Worm (Caenorhabditis elegans): ENCODE measurements around the gene EGAP1.5.

Gene EGAP1.5

DNA sequence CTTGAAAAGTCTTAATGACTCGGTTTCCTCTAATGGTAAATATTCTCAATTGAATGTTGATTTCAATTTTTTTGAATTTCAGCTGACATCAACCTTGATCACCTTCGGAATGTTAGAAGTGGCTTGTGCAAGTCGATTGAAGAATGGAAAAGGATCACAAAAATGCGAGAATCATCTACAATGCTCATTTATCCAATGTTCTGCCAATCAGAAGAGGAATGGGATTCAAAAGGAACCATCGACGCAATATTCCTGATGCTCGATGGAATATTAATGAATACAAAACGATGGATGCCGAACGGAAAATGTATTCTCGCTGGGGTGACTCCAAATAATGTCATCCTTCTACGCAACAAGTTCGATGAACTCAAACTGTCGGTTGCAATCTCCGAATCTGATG, 30.0 kb downstream of the EGAP1.5 start:
- TF ChIP-seq hmg-4 (GFP tag; optimal IDR thresholded peaks at IDR 0.05) (no peak), tra-4 (tag; optimal IDR thresholded peaks at IDR 0.05) (no peak), sea-1 (GFP tag; conservative IDR thresholded peaks at IDR 0.05) (no peak), F13C5.2 (tag; optimal IDR thresholded peaks at IDR 0.05) (no peak), ceh-36 (tag; optimal IDR thresholded peaks at IDR 0.05) (no peak), tbx-11 (GFP tag; IDR thresholded peaks at IDR 0.05) (no peak), ets-7 (tag; optimal IDR thresholded peaks at IDR 0.05) (no peak), flt-1 (GFP tag; IDR thresholded peaks at IDR 0.05) (no peak), aly-1 (tag; optimal IDR thresholded peaks at IDR 0.05) (no peak), ama-1 (optimal IDR thresholded peaks at IDR 0.05) (no peak), pes-1 (GFP tag; IDR thresholded peaks at IDR 0.05) (no peak), tbx-37 (GFP tag; conservative IDR thresholded peaks at IDR 0.05) (no peak), B0310.2 (tag; optimal IDR thresholded peaks at IDR 0.05) (no peak), scrt-1 (GFP tag; IDR thresholded peaks at IDR 0.05) (no peak), hmbx-1 (tag; optimal IDR thresholded peaks at IDR 0.05) (no peak), hnd-1 (tag; optimal IDR thresholded peaks at IDR 0.05) (no peak)

- no peak for TF ChIP-seq tbx-37 (GFP tag; conservative IDR thresholded peaks at IDR 0.05)
Observed at ce11 chrIII:5964058-5964632, 32.6 kb downstream of the EGAP1.5 start.

ce11 chrIII:5965368-5965767, 33.8 kb downstream of the EGAP1.5 start:
- no peak for TF ChIP-seq ceh-36 (tag; optimal IDR thresholded peaks at IDR 0.05)
- TF ChIP-seq aly-1 (tag; optimal IDR thresholded peaks at IDR 0.05): no peak
- TF ChIP-seq hnd-1 (tag; optimal IDR thresholded peaks at IDR 0.05): no peak

ce11 chrIII:5965839-5966463, 34.4 kb downstream of the EGAP1.5 start, which contains the start of gene dct-6:
Gene dct-6, plus strand, starts transcription at chrIII:5966413.
- no peak for TF ChIP-seq hnd-1 (tag; optimal IDR thresholded peaks at IDR 0.05)
- TF ChIP-seq pes-1 (GFP tag; IDR thresholded peaks at IDR 0.05): no peak
- TF ChIP-seq tra-4 (tag; optimal IDR thresholded peaks at IDR 0.05): no peak
- TF ChIP-seq aly-1 (tag; optimal IDR thresholded peaks at IDR 0.05): no peak
- TF ChIP-seq ceh-13 (GFP tag; optimal IDR thresholded peaks at IDR 0.05): no peak
- no peak for TF ChIP-seq hmg-4 (GFP tag; optimal IDR thresholded peaks at IDR 0.05)
- TF ChIP-seq tbx-11 (GFP tag; IDR thresholded peaks at IDR 0.05): no peak
- no peak for TF ChIP-seq scrt-1 (GFP tag; IDR thresholded peaks at IDR 0.05)
- TF ChIP-seq sea-1 (GFP tag; conservative IDR thresholded peaks at IDR 0.05): no peak
- no peak for TF ChIP-seq hmbx-1 (tag; optimal IDR thresholded peaks at IDR 0.05)
- no peak for TF ChIP-seq ceh-36 (tag; optimal IDR thresholded peaks at IDR 0.05)
- TF ChIP-seq tbx-37 (GFP tag; conservative IDR thresholded peaks at IDR 0.05): no peak
- TF ChIP-seq B0310.2 (tag; optimal IDR thresholded peaks at IDR 0.05): no peak
- TF ChIP-seq ets-7 (tag; optimal IDR thresholded peaks at IDR 0.05): no peak
- TF ChIP-seq flt-1 (GFP tag; IDR thresholded peaks at IDR 0.05): no peak
- no peak for TF ChIP-seq F13C5.2 (tag; optimal IDR thresholded peaks at IDR 0.05)
- no peak for TF ChIP-seq ama-1 (optimal IDR thresholded peaks at IDR 0.05)

DNA sequence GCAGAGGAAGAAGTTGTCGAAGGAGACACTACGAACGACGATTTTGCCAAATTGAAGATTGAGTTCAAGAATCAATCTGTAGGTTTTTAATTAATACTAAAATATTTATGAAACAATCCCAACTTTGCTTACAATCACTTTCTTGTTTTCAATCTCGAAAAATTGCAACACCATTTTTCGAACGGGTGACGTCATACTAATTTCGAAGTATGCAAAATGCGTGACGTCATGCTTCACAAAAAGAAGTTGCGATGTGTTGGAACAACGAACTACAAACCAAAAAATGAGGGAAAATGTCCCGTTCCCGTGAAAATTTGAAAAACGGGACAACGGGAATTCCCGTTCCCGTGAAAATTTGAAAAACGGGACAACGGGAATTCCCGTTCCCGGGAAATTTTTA, 36.1 kb downstream of the EGAP1.5 start:
- TF ChIP-seq F13C5.2 (tag; optimal IDR thresholded peaks at IDR 0.05): no peak

DNA sequence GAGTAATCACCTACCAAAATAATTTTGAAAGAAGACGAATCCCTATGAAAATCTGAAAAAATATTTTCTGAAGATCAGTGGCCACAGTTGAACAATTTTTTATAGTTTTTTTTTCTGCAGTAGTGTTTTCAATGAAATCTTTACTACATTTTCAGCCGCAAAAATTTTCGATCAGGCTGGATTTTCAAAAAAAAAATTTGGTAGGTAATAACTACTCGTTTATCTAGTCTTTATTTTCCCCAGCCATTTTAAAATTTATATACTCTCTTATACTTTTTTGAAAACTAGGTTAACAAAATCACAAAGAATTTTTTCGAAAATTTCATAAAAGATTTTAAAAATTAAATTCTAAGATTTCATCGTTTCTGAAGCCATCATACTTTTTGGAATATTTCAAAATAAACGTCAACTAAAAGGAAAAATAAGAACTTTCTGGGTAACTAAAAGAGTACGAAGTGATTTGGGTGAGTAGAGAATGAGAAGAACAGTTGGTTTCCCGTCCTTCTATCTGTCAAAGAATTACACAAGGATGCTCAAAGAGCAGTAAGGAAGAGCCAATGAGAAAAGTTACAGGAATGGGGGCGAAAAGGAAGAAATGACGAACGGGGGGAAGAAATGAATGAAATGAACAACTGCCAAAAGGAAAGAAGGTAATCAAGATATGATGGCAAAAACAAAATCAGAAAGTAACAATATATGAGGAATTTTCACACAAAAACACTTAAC, 43.6 kb downstream of the EGAP1.5 start, which contains the start of gene mlp-1:
mlp-1 (minus strand) TSS at position 51 of the 726 bp plus-strand sequence.
- no peak for TF ChIP-seq flt-1 (GFP tag; IDR thresholded peaks at IDR 0.05)
- no peak for TF ChIP-seq ceh-36 (tag; optimal IDR thresholded peaks at IDR 0.05)
- no peak for TF ChIP-seq ama-1 (optimal IDR thresholded peaks at IDR 0.05)
- no peak for TF ChIP-seq ceh-13 (GFP tag; optimal IDR thresholded peaks at IDR 0.05)
- TF ChIP-seq aly-1 (tag; optimal IDR thresholded peaks at IDR 0.05): no peak
- no peak for TF ChIP-seq pes-1 (GFP tag; IDR thresholded peaks at IDR 0.05)
- TF ChIP-seq hnd-1 (tag; optimal IDR thresholded peaks at IDR 0.05): no peak
- TF ChIP-seq tbx-37 (GFP tag; conservative IDR thresholded peaks at IDR 0.05): no peak
- no peak for TF ChIP-seq tra-4 (tag; optimal IDR thresholded peaks at IDR 0.05)
- no peak for TF ChIP-seq B0310.2 (tag; optimal IDR thresholded peaks at IDR 0.05)
- TF ChIP-seq sea-1 (GFP tag; conservative IDR thresholded peaks at IDR 0.05): no peak
- TF ChIP-seq scrt-1 (GFP tag; IDR thresholded peaks at IDR 0.05): no peak
- TF ChIP-seq ets-7 (tag; optimal IDR thresholded peaks at IDR 0.05): no peak

ce11 chrIII:5976021-5976420, 44.5 kb downstream of the EGAP1.5 start:
- TF ChIP-seq sea-1 (GFP tag; conservative IDR thresholded peaks at IDR 0.05) (no peak), tra-4 (tag; optimal IDR thresholded peaks at IDR 0.05) (no peak), ceh-36 (tag; optimal IDR thresholded peaks at IDR 0.05) (no peak), B0310.2 (tag; optimal IDR thresholded peaks at IDR 0.05) (no peak), hmbx-1 (tag; optimal IDR thresholded peaks at IDR 0.05) (no peak), pes-1 (GFP tag; IDR thresholded peaks at IDR 0.05) (no peak), flt-1 (GFP tag; IDR thresholded peaks at IDR 0.05) (no peak), tbx-37 (GFP tag; conservative IDR thresholded peaks at IDR 0.05) (no peak)

Measured in whole organism, early embryonic.